Fruit fly (Drosophila melanogaster) Kc167 (cell line): Measurements from ENCODE around the gene CG9839.

ENCODE experiments used
- Sin3A ChIP-seq: fragments of >200 bp; optimal IDR thresholded peaks from 2 replicates; lab custom pipeline; 2018; ENCODE audit warnings: missing external identifiers
- insv ChIP-seq: fragments of >200 bp; optimal IDR thresholded peaks from 3 replicates; lab custom pipeline; 2018; ENCODE audit warnings: missing external identifiers
- psq ChIP-seq: fragments of >200 bp; optimal IDR thresholded peaks from 2 replicates; lab custom pipeline; 2017; ENCODE audit warnings: missing external identifiers

DNA sequence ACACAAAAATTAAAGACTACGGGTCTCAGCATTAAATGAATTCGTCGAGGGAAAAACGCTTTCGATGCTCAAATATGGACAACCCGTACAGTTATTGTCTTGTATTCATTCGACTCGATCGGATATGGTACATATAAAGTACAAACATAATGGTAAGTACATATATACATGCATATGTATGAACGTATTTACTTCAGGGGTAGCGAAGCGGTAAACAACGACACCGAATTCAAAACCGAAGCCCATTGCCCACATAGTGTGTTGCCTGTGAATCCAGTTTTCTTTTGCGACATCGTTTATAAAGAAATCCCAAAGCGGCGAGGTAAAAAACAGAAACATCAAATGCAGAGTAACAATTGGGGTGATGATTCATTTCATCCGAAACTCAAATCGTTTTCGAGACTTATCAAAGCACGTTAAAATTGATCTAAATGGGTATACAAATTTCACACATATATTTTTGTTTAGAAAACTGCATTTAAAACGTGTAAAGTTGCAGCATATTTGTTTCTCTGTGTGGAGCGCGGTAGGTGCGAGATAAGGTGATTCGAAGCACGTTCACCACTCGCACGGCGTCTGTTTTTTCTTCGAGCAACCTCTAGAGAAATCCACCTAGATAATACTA, 6.9 kb upstream of the CG9839 start:
- TF ChIP-seq Sin3A (no peak), insv (lab: Kevin White, UChicago) (no peak), psq (no peak)
